Worm (Caenorhabditis elegans) whole organism, midembryonic: ENCODE results near the gene T28C6.5.
A peak's percentile ranks its signal among the peaks of the same experiment; 100 is the strongest.

Experiments used
- T22C8.4 ChIP-seq: fragments of 200-800 bp; sonication (Bioruptor generic); IDR thresholded peaks from 2 replicates; pipeline ENCODE4 v1.3.6; 2022; ENCODE audit warnings: missing genetic modification characterization, missing compliant biosample characterization
- flt-1 ChIP-seq: fragments of 200-800 bp; sonication (Bioruptor generic); IDR thresholded peaks from 2 replicates; pipeline ENCODE4 v1.3.6; 2022; ENCODE audit warnings: missing genetic modification characterization, missing compliant biosample characterization
- med-1 ChIP-seq: sonication (generic microtip); optimal IDR thresholded peaks from 2 replicates; lab custom pipeline; 2017; ENCODE audit warnings: missing genetic modification characterization, mild to moderate bottlenecking, missing compliant biosample characterization, antibody characterized with exemption, missing genetic modification reagents; ENCODE audit not compliant: insufficient read depth
- ref-1 ChIP-seq: fragments of 200-800 bp; sonication (Bioruptor generic); conservative IDR thresholded peaks from 2 replicates; pipeline ENCODE4 v1.3.6; 2022; ENCODE audit warnings: missing genetic modification reagents, missing genetic modification characterization, missing compliant biosample characterization
- ztf-29 ChIP-seq: fragments of 200-800 bp; sonication (Bioruptor generic); IDR thresholded peaks from 2 replicates; pipeline ENCODE4 v1.3.6; 2022; ENCODE audit warnings: missing genetic modification reagents, missing genetic modification characterization, missing compliant biosample characterization

DNA sequence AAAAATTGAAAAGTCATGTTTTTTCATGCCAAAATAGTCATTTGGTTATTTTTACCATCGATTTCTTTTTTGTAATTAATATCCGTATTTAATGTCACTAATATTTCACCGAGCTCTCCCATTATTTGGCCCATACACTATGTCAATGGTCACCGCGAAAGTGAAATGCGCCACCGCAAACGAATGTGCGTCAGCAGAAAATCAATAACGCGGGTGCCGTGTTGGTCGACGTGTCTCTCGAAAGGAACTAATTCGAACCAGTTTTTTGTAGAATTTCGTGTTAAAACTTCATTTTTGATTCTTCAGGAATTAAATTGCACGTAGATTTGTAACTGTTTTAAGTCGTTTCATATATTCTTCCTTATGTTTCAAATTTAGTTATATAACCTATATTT is 5.4 kb downstream of the T28C6.5 start:
- TF ChIP-seq T22C8.4 (GFP tag; lab: Robert Waterston, UW), result peak; percentile 80
- no peak for TF ChIP-seq flt-1 (GFP tag; lab: Robert Waterston, UW)
- TF ChIP-seq ztf-29 (GFP tag; lab: Robert Waterston, UW), result no peak
- no peak for TF ChIP-seq ref-1
- no peak for TF ChIP-seq med-1 (GFP tag; lab: Kevin White, UChicago)
